Worm (Caenorhabditis elegans) whole organism, midembryonic: ENCODE measurements around the gene glb-21.
"Not testable (repeated sequence)": the region's sequence is repeated elsewhere in the genome, so short reads cannot be mapped to it uniquely, and the experiment has no call there.

ENCODE experiments used
- T22C8.4 ChIP-seq: fragments of 200-800 bp; sonication (Bioruptor generic); IDR thresholded peaks from 2 replicates; pipeline ENCODE4 v1.3.6; 2022; ENCODE audit warnings: missing genetic modification characterization, missing compliant biosample characterization
- cog-1 ChIP-seq: sonication (generic microtip); optimal IDR thresholded peaks from 2 replicates; lab custom pipeline; 2016; ENCODE audit warnings: missing genetic modification characterization, missing compliant biosample characterization
- flt-1 ChIP-seq: fragments of 200-800 bp; sonication (Bioruptor generic); IDR thresholded peaks from 2 replicates; pipeline ENCODE4 v1.3.6; 2022; ENCODE audit warnings: missing genetic modification characterization, missing compliant biosample characterization
- klf-2 ChIP-seq: fragments of 200-800 bp; sonication (Bioruptor generic); conservative IDR thresholded peaks from 2 replicates; pipeline ENCODE4 v1.3.6; 2022; ENCODE audit warnings: missing genetic modification reagents, missing genetic modification characterization, missing compliant biosample characterization
- med-1 ChIP-seq: sonication (generic microtip); optimal IDR thresholded peaks from 2 replicates; lab custom pipeline; 2017; ENCODE audit warnings: missing genetic modification characterization, mild to moderate bottlenecking, missing compliant biosample characterization, antibody characterized with exemption, missing genetic modification reagents; ENCODE audit not compliant: insufficient read depth
- ref-1 ChIP-seq: fragments of 200-800 bp; sonication (Bioruptor generic); conservative IDR thresholded peaks from 2 replicates; pipeline ENCODE4 v1.3.6; 2022; ENCODE audit warnings: missing genetic modification reagents, missing genetic modification characterization, missing compliant biosample characterization
- tab-1 ChIP-seq: fragments of 200-800 bp; sonication (Bioruptor generic); IDR thresholded peaks from 2 replicates; pipeline ENCODE4 v1.3.6; 2022; ENCODE audit warnings: missing genetic modification characterization, missing compliant biosample characterization
- ztf-23 ChIP-seq: fragments of 200-800 bp; sonication (Bioruptor generic); IDR thresholded peaks from 2 replicates; pipeline ENCODE4 v1.3.6; 2022; ENCODE audit warnings: missing genetic modification reagents, missing genetic modification characterization, missing compliant biosample characterization
- ztf-29 ChIP-seq: fragments of 200-800 bp; sonication (Bioruptor generic); IDR thresholded peaks from 2 replicates; pipeline ENCODE4 v1.3.6; 2022; ENCODE audit warnings: missing genetic modification reagents, missing genetic modification characterization, missing compliant biosample characterization

glb-21 gene

DNA sequence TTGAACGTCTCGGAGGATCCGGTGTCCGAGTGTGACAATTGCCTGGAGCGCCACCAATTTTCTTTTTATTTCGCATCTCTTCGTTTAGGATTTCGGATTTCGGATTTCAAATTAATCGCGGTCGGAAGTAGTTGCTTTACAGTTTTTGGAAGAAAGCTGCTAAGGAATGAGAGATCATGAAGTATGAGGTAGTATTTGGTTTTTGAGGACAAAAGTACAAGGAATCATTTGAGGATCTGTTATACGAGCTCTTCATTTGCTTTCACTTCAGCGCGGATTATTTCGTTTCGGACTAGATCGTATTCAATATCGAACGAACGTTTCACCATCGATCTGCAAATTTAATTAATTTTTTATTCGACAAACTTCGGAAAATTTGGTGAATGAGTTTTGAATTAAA is 11.9 kb downstream of the glb-21 start, which contains the start of gene R102.11:
TSS of gene R102.11 (minus strand) at position 101 of the 400 bp plus-strand sequence.
- TF ChIP-seq T22C8.4 (no peak), klf-2 (GFP tag; lab: Robert Waterston, UW) (no peak), flt-1 (no peak), med-1 (GFP tag; lab: Kevin White, UChicago) (no peak), ztf-23 (GFP tag; lab: Robert Waterston, UW) (no peak), cog-1 (no peak), ref-1 (no peak), ztf-29 (GFP tag; lab: Robert Waterston, UW) (no peak), tab-1 (GFP tag; lab: Robert Waterston, UW) (no peak)

ce11 chrIV:10699000-10699399 is 12.6 kb downstream of the glb-21 start:
- TF ChIP-seq tab-1 (GFP tag; lab: Robert Waterston, UW) (no peak), klf-2 (GFP tag; lab: Robert Waterston, UW) (no peak), cog-1 (no peak), flt-1 (no peak), med-1 (GFP tag; lab: Kevin White, UChicago) (no peak), ztf-29 (GFP tag; lab: Robert Waterston, UW) (no peak), ref-1 (no peak), T22C8.4 (no peak), ztf-23 (GFP tag; lab: Robert Waterston, UW) (no peak)

DNA sequence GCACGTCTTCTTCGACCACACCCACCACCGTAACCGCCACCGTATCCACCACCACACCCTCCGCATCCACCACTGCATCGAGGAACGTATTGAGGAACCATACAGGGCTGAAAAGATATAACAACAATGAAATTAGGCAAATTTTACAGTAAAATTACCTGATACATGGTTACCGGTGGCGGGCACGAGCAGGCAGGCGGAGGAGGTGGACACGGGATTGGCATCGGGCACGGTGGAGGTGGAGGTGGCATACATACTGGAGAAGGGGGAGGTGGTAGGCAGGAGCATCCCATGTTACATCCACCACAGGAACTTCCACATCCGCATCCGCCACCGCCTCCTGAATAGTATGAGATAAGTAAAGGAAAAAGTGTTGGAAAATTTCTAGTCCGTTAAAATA is 13.1 kb downstream of the glb-21 start:
- TF ChIP-seq flt-1 (no peak), ztf-23 (GFP tag; lab: Robert Waterston, UW) (no peak), tab-1 (GFP tag; lab: Robert Waterston, UW) (0 out of 2 replicates have a peak, but pooled peaks have one; percentile 29), cog-1 (no peak)

ce11 chrIV:10697022-10697979 is 14.3 kb downstream of the glb-21 start, which contains the start of gene allo-1:
Gene allo-1 (minus strand): TSS chrIV:10697072.
- TF ChIP-seq cog-1 = no peak
- TF ChIP-seq tab-1 (GFP tag; lab: Robert Waterston, UW) = no peak
- TF ChIP-seq med-1 (GFP tag; lab: Kevin White, UChicago) = no peak
- no peak for TF ChIP-seq ztf-29 (GFP tag; lab: Robert Waterston, UW)
- no peak for TF ChIP-seq T22C8.4
- TF ChIP-seq ref-1 = no peak
- TF ChIP-seq flt-1 = no peak
- TF ChIP-seq ztf-23 (GFP tag; lab: Robert Waterston, UW) = no peak
- TF ChIP-seq klf-2 (GFP tag; lab: Robert Waterston, UW) = no peak

DNA sequence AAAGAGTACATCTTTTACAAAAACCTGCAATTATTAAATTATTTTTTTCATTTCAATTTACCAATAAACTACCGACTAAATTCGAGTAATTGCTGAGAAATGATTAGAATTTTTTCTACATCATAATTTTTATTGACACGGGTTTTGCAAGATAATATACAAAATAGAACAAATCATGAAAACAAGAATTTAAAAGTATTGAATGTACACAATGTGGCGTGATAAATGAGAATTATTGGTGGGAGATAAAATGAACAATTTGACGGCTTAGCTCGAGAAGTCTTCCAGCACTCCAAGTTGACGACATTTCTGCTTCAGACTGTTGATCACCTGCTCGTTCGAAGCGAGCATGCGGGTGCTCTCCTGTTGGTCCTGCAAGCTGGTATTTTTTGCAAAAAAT is 16.4 kb downstream of the glb-21 start, which contains the start of gene R102.4:
TSS of gene R102.4 (minus strand) at position 101 of the 400 bp plus-strand sequence.
- TF ChIP-seq flt-1 (no peak), cog-1 (no peak), ztf-29 (GFP tag; lab: Robert Waterston, UW) (no peak), ref-1 (no peak), klf-2 (GFP tag; lab: Robert Waterston, UW) (no peak), tab-1 (GFP tag; lab: Robert Waterston, UW) (no peak), ztf-23 (GFP tag; lab: Robert Waterston, UW) (no peak), T22C8.4 (no peak), med-1 (GFP tag; lab: Kevin White, UChicago) (no peak)

- TF ChIP-seq ref-1 (no peak), klf-2 (GFP tag; lab: Robert Waterston, UW) (no peak), ztf-23 (GFP tag; lab: Robert Waterston, UW) (no peak), ztf-29 (GFP tag; lab: Robert Waterston, UW) (no peak), med-1 (GFP tag; lab: Kevin White, UChicago) (no peak), cog-1 (no peak), tab-1 (GFP tag; lab: Robert Waterston, UW) (no peak)
Measured at ce11 chrIV:10690139-10690538, 21.5 kb downstream of the glb-21 start, which contains the start of gene R102.8. Gene R102.8 (minus strand): TSS chrIV:10690239.

DNA sequence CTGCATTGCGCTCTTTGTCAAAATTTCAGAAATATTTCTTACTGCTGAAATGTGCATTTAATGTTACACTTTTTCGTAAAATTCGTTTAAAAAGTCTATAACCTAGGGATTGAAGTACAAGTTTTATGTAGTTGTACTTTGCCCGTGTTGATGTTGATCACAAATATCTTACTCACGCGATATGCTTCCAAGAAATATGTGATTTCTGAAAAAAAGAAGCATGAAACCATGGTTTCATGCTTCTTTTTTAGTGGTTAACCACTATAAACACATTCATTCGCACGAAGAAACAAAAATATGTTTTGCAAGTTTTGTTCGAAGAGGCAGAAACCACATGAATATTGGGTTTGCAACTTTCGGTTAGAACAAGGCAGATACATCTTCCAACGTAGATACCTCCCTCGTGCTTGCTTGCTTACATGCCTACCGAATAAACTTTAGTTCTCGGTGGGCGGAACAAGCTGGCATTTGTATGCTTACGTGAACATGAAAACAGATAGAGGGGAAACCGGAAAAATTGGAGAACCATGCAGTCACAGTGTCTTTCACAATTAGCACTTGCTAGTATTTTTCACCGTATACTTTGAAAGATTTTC is 22.5 kb downstream of the glb-21 start, which contains the start of gene R102.3:
TSS of gene R102.3 (plus strand) at position 546 of the 596 bp plus-strand sequence.
- TF ChIP-seq ref-1 (no peak), flt-1 (no peak), klf-2 (GFP tag; lab: Robert Waterston, UW) (no peak), ztf-23 (GFP tag; lab: Robert Waterston, UW) (no peak), ztf-29 (GFP tag; lab: Robert Waterston, UW) (no peak), med-1 (GFP tag; lab: Kevin White, UChicago) (no peak), T22C8.4 (no peak)

DNA sequence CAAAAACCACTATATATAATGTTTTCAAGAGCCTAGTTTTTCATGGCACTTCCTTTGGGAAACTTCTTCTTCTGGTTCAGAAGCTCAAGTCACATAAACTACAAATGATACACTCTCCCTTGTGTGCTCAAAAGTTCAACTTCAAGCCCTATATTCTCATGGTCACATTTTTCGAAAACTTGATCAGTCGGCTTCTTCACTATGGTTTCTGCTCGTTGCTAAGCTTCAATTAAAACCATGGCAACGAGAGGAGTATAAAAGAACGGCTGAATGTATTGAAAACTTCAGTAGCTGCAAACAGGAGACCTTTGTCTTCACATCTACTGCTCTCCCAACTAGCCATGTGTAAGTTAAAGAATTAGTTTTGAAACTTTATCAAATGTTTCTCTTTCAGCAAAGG is 24.3 kb downstream of the glb-21 start, which contains the start of gene R102.2:
TSS of gene R102.2 (plus strand) at position 301 of the 400 bp plus-strand sequence.
- TF ChIP-seq tab-1 (GFP tag; lab: Robert Waterston, UW); ref-1; ztf-23 (GFP tag; lab: Robert Waterston, UW): not testable (repeated sequence)

ce11 chrIV:10685758-10686157 is 25.8 kb downstream of the glb-21 start, which contains the start of the genes K08C7.6 and R102.1:
Gene K08C7.6 (minus strand): TSS chrIV:10685858.
Gene R102.1 (plus strand): TSS chrIV:10686048.
- TF ChIP-seq ref-1 = no peak
- no peak for TF ChIP-seq ztf-23 (GFP tag; lab: Robert Waterston, UW)
- TF ChIP-seq flt-1 = no peak
- TF ChIP-seq tab-1 (GFP tag; lab: Robert Waterston, UW) = no peak
- TF ChIP-seq cog-1 = no peak
- TF ChIP-seq T22C8.4 = no peak
- no peak for TF ChIP-seq ztf-29 (GFP tag; lab: Robert Waterston, UW)
- TF ChIP-seq klf-2 (GFP tag; lab: Robert Waterston, UW) = no peak
- TF ChIP-seq med-1 (GFP tag; lab: Kevin White, UChicago) = no peak
